Fruit fly (Drosophila melanogaster): Measurements from ENCODE around the gene CG14374.

Gene CG14374

DNA sequence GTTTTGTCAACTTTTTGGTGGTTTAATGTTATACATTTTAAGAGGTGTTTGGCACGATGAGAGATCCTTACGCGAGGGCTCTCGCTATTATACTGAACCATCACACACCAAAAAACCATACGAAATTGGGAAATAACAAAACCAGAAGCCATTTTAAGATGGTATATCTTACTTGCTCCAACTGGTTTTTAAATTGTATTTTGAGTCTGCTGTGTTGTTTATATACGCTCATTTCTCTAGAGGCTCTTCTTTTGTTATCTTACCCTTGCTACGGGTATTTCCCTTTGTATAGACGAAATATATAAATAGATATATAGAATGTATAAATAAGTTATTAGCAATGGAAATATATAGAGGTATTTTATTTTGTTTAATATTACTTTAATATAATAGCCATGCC lies 10.0 kb upstream of the CG14374 start, which contains the start of gene yellow-e2:
Gene yellow-e2, minus strand, starts transcription at position 101 of the 400 bp plus-strand sequence.
- TF ChIP-seq bab1 (GFP tag; optimal IDR thresholded peaks at IDR 0.05), result no peak
- TF ChIP-seq cic (GFP tag; optimal IDR thresholded peaks at IDR 0.05), result no peak
- TF ChIP-seq CG33017 (tag; optimal IDR thresholded peaks at IDR 0.05), result no peak
- TF ChIP-seq CG11617 (GFP tag; optimal IDR thresholded peaks at IDR 0.05), result no peak
- TF ChIP-seq ovo (GFP tag; optimal IDR thresholded peaks at IDR 0.05), result no peak
- no peak for TF ChIP-seq tj (GFP tag; optimal IDR thresholded peaks at IDR 0.05)
- TF ChIP-seq toe (GFP tag; optimal IDR thresholded peaks at IDR 0.05), result no peak
- no peak for TF ChIP-seq CG12768 (GFP tag; optimal IDR thresholded peaks at IDR 0.05)
- no peak for TF ChIP-seq cnc (optimal IDR thresholded peaks at IDR 0.05)
- no peak for TF ChIP-seq kay (GFP tag; ENCODE audit: borderline replicate concordance)
- TF ChIP-seq CG5204 (GFP tag; optimal IDR thresholded peaks at IDR 0.05), result no peak

DNA sequence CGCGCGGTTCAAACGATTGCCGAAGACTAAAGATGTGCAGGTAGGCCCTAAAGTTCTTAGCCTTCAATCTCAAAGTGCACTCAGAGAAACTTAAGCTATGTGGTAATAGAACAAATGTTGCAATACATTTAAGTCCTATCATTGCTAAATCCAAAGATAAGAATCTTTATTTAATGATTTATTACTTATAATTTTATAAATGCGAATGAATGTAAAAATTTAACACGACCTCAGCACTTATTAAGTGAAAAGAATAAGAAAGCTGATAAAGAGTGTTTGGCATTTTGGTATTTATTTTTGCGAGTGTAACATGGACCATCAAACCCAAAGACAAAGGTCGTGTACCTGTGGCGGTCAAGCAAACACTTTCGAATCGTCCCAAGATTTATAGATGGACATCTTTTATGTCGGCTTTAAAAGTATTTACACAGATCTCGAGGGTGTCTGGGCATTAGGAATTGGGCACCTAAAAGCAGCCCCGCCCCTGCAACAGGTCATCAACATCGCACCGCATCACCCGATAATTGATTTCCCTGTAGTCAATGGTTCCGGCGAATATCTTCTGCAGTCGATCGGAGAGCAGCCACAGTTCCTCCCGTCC lies 8.0 kb upstream of the CG14374 start, which contains the start of gene yellow-e3:
Gene yellow-e3, minus strand, starts transcription at position 30 of the 601 bp plus-strand sequence.
- no peak for TF ChIP-seq CG7045 (GFP tag; optimal IDR thresholded peaks at IDR 0.05)
- TF ChIP-seq ovo (GFP tag; optimal IDR thresholded peaks at IDR 0.05), result no peak
- TF ChIP-seq kay (GFP tag; ENCODE audit: borderline replicate concordance), result peak; percentile 1

DNA sequence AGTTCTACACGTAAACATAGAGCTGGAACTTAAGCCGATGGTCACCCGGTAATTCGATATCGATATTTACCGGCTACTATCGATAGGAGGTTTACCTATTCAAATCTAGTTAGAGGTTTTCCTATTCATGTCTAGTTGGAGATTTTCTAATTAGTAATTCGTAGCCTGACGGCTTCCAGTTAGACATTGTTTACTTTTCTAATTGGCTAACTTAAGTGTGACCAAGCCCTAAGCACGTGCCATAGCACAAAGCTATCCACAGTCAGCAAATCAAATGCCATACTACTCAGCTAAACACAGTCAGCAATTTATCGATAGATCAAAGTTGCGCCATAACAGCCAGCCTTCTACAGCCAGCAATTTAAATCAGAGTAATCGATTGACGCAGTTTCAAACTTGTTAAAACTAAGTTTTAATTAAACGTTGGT lies 6.1 kb upstream of the CG14374 start, which contains the start of gene Dpm3:
Gene Dpm3, minus strand, starts transcription at position 20 of the 428 bp plus-strand sequence.
- TF ChIP-seq Crg-1 (GFP tag; optimal IDR thresholded peaks at IDR 0.05) (peak; percentile 21), cic (GFP tag; optimal IDR thresholded peaks at IDR 0.05) (no peak), bab1 (GFP tag; optimal IDR thresholded peaks at IDR 0.05) (peak; percentile 54), tj (GFP tag; optimal IDR thresholded peaks at IDR 0.05) (peak; percentile 20), toe (GFP tag; optimal IDR thresholded peaks at IDR 0.05) (peak; percentile 39), pad (GFP tag; optimal IDR thresholded peaks at IDR 0.05) (peak; percentile 15), ovo (GFP tag; optimal IDR thresholded peaks at IDR 0.05) (no peak), CG1620 (GFP tag; optimal IDR thresholded peaks at IDR 0.05) (peak; percentile 58), Mnt (GFP tag; optimal IDR thresholded peaks at IDR 0.05) (peak; percentile 11)

DNA sequence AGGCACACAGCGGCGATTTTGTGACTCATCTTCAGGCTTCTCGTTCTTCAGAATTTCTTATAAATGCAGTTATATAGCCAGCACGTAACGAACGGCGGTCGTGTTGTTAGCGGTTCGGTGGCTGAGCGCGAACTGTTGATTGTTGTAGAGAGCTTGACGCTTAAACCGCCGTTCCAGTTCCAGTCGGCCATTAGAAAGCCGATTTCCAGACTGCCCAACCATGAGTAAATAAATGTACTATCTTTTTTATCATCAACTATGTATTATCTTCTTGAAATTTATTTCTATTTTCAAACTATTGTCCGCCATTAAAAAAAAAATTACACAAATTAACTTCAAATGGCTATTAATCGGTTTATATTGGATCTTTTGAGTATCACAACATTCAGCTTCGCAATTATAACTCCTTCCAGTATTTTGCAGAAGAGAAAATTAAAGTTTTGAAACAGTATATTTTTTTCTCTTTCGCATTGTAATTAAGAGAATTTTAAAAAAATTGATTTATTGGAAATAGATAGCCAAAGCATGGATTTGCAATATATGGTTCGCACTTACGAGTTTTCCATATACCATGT lies 4.9 kb upstream of the CG14374 start, which contains the start of gene GILT1:
Gene GILT1, minus strand, starts transcription at position 141 of the 575 bp plus-strand sequence.
- peak; percentile 1 for TF ChIP-seq tj (GFP tag; optimal IDR thresholded peaks at IDR 0.05)
- TF ChIP-seq Clk (GFP tag; optimal IDR thresholded peaks at IDR 0.05), result no peak
- no peak for TF ChIP-seq CG11617 (GFP tag; optimal IDR thresholded peaks at IDR 0.05)
- TF ChIP-seq Mnt (GFP tag; optimal IDR thresholded peaks at IDR 0.05), result peak; percentile 43
- peak; percentile 44 for TF ChIP-seq ovo (GFP tag; optimal IDR thresholded peaks at IDR 0.05)
- TF ChIP-seq toe (GFP tag; optimal IDR thresholded peaks at IDR 0.05), result no peak
- TF ChIP-seq CG7101 (tag; optimal IDR thresholded peaks at IDR 0.05), result peak; percentile 12
- no peak for TF ChIP-seq Crg-1 (GFP tag; optimal IDR thresholded peaks at IDR 0.05)
- TF ChIP-seq pad (GFP tag; optimal IDR thresholded peaks at IDR 0.05), result peak; percentile 59
- TF ChIP-seq Hr96 (GFP tag; optimal IDR thresholded peaks at IDR 0.05), result no peak
- no peak for TF ChIP-seq CG5204 (GFP tag; optimal IDR thresholded peaks at IDR 0.05)
- TF ChIP-seq CG7045 (GFP tag; optimal IDR thresholded peaks at IDR 0.05), result no peak
- no peak for TF ChIP-seq CG12768 (GFP tag; optimal IDR thresholded peaks at IDR 0.05)
- no peak for TF ChIP-seq CG1620 (GFP tag; optimal IDR thresholded peaks at IDR 0.05)
- TF ChIP-seq CG14711 (tag; optimal IDR thresholded peaks at IDR 0.05), result no peak
- TF ChIP-seq CG33017 (tag; optimal IDR thresholded peaks at IDR 0.05), result no peak
- TF ChIP-seq kay (GFP tag; ENCODE audit: borderline replicate concordance), result peak; percentile 69
- TF ChIP-seq cnc (optimal IDR thresholded peaks at IDR 0.05), result no peak
- TF ChIP-seq cic (GFP tag; optimal IDR thresholded peaks at IDR 0.05), result peak; percentile 22
- TF ChIP-seq bab1 (GFP tag; optimal IDR thresholded peaks at IDR 0.05), result peak; percentile 39

DNA sequence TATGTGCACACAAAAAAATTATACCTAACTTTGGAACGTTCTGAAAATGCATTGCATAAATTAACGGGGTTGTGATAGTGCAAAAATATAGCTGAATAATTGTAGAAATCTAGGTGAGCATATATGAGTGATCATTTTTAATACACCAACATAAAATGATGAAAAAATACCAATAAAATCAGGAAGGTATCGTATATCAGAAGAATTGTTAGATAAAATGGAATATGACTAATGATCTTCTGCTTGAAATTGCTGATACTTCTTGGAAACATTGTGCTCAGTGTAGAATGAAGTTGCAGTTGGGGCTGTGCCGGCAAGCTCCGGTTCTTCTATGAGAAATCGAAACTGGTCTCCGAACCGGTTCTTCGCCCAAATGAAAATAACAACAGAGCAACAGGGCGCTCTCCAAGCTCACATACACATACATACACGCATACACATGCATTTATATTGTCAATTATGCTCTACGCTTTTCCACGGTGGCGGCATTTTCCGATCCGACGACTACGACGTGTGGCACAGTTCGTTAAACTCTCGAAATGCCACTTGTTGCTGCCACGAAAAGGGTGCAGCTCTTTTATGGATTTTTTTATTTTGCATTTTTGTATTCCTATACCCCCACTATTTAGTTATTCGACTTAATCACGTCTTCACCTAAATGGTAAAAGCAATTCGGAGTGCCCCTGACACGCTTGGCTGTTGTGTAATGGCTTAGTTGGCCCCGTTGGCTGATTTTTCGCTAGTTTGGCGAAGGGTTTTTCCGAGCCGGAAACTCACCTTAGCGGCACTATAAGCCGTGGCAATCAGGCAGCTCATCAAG lies 4.2 kb upstream of the CG14374 start:
- TF ChIP-seq cnc (optimal IDR thresholded peaks at IDR 0.05) (no peak), CG14711 (tag; optimal IDR thresholded peaks at IDR 0.05) (peak; percentile 63), CG33017 (tag; optimal IDR thresholded peaks at IDR 0.05) (peak; percentile 5), CG5204 (GFP tag; optimal IDR thresholded peaks at IDR 0.05) (peak; percentile 55), tj (GFP tag; optimal IDR thresholded peaks at IDR 0.05) (peak; percentile 71), kay (GFP tag; ENCODE audit: borderline replicate concordance) (no peak), CG7045 (GFP tag; optimal IDR thresholded peaks at IDR 0.05) (peak; percentile 55), CG7101 (tag; optimal IDR thresholded peaks at IDR 0.05) (peak; percentile 68), ovo (GFP tag; optimal IDR thresholded peaks at IDR 0.05) (peak; percentile 55), Clk (GFP tag; optimal IDR thresholded peaks at IDR 0.05) (no peak), Crg-1 (GFP tag; optimal IDR thresholded peaks at IDR 0.05) (peak; percentile 64), Mnt (GFP tag; optimal IDR thresholded peaks at IDR 0.05) (no peak), CG1620 (GFP tag; optimal IDR thresholded peaks at IDR 0.05) (peak; percentile 27), toe (GFP tag; optimal IDR thresholded peaks at IDR 0.05) (no peak), pad (GFP tag; optimal IDR thresholded peaks at IDR 0.05) (peak; percentile 38), Hr96 (GFP tag; optimal IDR thresholded peaks at IDR 0.05) (peak; percentile 37), cic (GFP tag; optimal IDR thresholded peaks at IDR 0.05) (no peak), CG12768 (GFP tag; optimal IDR thresholded peaks at IDR 0.05) (no peak), CG11617 (GFP tag; optimal IDR thresholded peaks at IDR 0.05) (peak; percentile 71), bab1 (GFP tag; optimal IDR thresholded peaks at IDR 0.05) (peak; percentile 79)

All from whole organism, adult.